Fruit fly (Drosophila melanogaster) whole organism, embryonic: ENCODE results near the gene Rab21.
A peak's percentile ranks its signal among the peaks of the same experiment; 100 is the strongest.

ENCODE experiments used
- CG12391 ChIP-seq: fragments of 200-800 bp; sonication (Bioruptor generic); optimal IDR thresholded peaks from 3 replicates; lab custom pipeline; 2018; ENCODE audit warnings: missing biosample characterization, mild to moderate bottlenecking, missing genetic modification characterization, moderate library complexity
- CG14710 ChIP-seq: fragments of 200-800 bp; sonication (Bioruptor generic); optimal IDR thresholded peaks from 3 replicates; lab custom pipeline; 2019; ENCODE audit warnings: missing biosample characterization, mild to moderate bottlenecking, missing genetic modification characterization, moderate library complexity
- CG2199 ChIP-seq: fragments of 200-800 bp; sonication (Bioruptor generic); IDR thresholded peaks from 3 replicates; pipeline ENCODE4 v1.3.6; 2022; ENCODE audit warnings: missing biosample characterization, missing genetic modification characterization
- CG2712 ChIP-seq: fragments of 200-800 bp; optimal IDR thresholded peaks from 3 replicates; lab custom pipeline; 2019; ENCODE audit warnings: missing biosample characterization, mild to moderate bottlenecking, missing genetic modification characterization, moderate library complexity
- CG3281 ChIP-seq: fragments of 200-800 bp; sonication (Bioruptor generic); optimal IDR thresholded peaks from 3 replicates; lab custom pipeline; 2017; ENCODE audit warnings: missing biosample characterization, mild to moderate bottlenecking, missing genetic modification characterization
- CG6689 ChIP-seq: fragments of 200-800 bp; sonication (Bioruptor generic); IDR thresholded peaks from 2 replicates; pipeline ENCODE4 v1.3.6; 2022; ENCODE audit warnings: missing biosample characterization, missing genetic modification characterization
- CG7556 ChIP-seq: fragments of 200-800 bp; sonication (Bioruptor generic); optimal IDR thresholded peaks from 2 replicates; lab custom pipeline; 2017; ENCODE audit warnings: missing biosample characterization, mild to moderate bottlenecking, missing genetic modification characterization
- CG7963 ChIP-seq: fragments of 200-800 bp; sonication (Bioruptor generic); IDR thresholded peaks from 3 replicates; pipeline ENCODE4 v1.3.6; 2022; ENCODE audit warnings: missing biosample characterization, missing genetic modification characterization; ENCODE audit not compliant: partially characterized antibody
- CG8388 ChIP-seq: fragments of 200-800 bp; sonication (Bioruptor generic); optimal IDR thresholded peaks from 2 replicates; lab custom pipeline; 2019; ENCODE audit warnings: missing biosample characterization, mild to moderate bottlenecking, missing genetic modification characterization, moderate library complexity
- CG9817 ChIP-seq: fragments of 200-800 bp; sonication (Bioruptor generic); optimal IDR thresholded peaks from 2 replicates; lab custom pipeline; 2018; ENCODE audit warnings: missing biosample characterization, mild to moderate bottlenecking, missing genetic modification characterization, moderate library complexity
- CkIIα-i1 ChIP-seq: fragments of 200-800 bp; sonication (Bioruptor generic); IDR thresholded peaks from 2 replicates; pipeline ENCODE4 v1.3.6; 2022; ENCODE audit warnings: missing biosample characterization, missing genetic modification characterization
- D19A ChIP-seq: fragments of 200-800 bp; optimal IDR thresholded peaks from 3 replicates; lab custom pipeline; 2019; ENCODE audit warnings: missing biosample characterization, mild to moderate bottlenecking, missing genetic modification characterization, moderate library complexity
- Dp ChIP-seq: fragments of 200-800 bp; sonication (Bioruptor generic); optimal IDR thresholded peaks from 2 replicates; lab custom pipeline; 2018; ENCODE audit warnings: missing biosample characterization, mild to moderate bottlenecking, missing genetic modification characterization, moderate library complexity
- Fer3 ChIP-seq: fragments of 200-800 bp; sonication (Bioruptor generic); optimal IDR thresholded peaks from 2 replicates; lab custom pipeline; 2018; ENCODE audit warnings: missing biosample characterization, mild to moderate bottlenecking, missing genetic modification characterization, moderate library complexity
- HmgD ChIP-seq: fragments of 200-800 bp; sonication (Bioruptor generic); optimal IDR thresholded peaks from 3 replicates; lab custom pipeline; 2016; ENCODE audit warnings: missing biosample characterization, missing genetic modification characterization
- Hr78 ChIP-seq, 2 experiments: fragments of 200-800 bp in 1 of 2; fragments of >200 bp in 1 of 2; sonication (Bioruptor generic) in 1 of 2; optimal IDR thresholded peaks; 2 replicates each; lab custom pipeline; 2017 to 2019; ENCODE audit warnings: missing biosample characterization in 2 of 2, missing genetic modification characterization in 2 of 2, mild to moderate bottlenecking in 1 of 2, moderate library complexity in 1 of 2
- Myb ChIP-seq: fragments of 200-800 bp; sonication (Bioruptor generic); optimal IDR thresholded peaks from 2 replicates; lab custom pipeline; 2016; ENCODE audit warnings: missing biosample characterization, missing genetic modification characterization
- Nf-YC ChIP-seq: fragments of 200-800 bp; optimal IDR thresholded peaks from 3 replicates; lab custom pipeline; 2019; ENCODE audit warnings: missing biosample characterization, mild to moderate bottlenecking, missing genetic modification characterization, moderate library complexity
- Optix ChIP-seq: fragments of 200-800 bp; sonication (Bioruptor generic); IDR thresholded peaks from 3 replicates; pipeline ENCODE4 v1.3.6; 2022; ENCODE audit warnings: missing biosample characterization, missing genetic modification characterization
- Pdp1 ChIP-seq, 2 experiments: fragments of 200-800 bp; sonication (Bioruptor generic); optimal IDR thresholded peaks; 3 replicates each; lab custom pipeline; 2016; ENCODE audit warnings: missing biosample characterization in 2 of 2, missing genetic modification characterization in 2 of 2, mild to moderate bottlenecking in 1 of 2, moderate library complexity in 1 of 2
- ab ChIP-seq: fragments of 200-800 bp; sonication (Bioruptor generic); optimal IDR thresholded peaks from 2 replicates; lab custom pipeline; 2016; ENCODE audit warnings: missing biosample characterization, missing genetic modification characterization
- al ChIP-seq: fragments of 200-800 bp; sonication (Bioruptor generic); IDR thresholded peaks from 2 replicates; pipeline ENCODE4 v1.3.6; 2022; ENCODE audit warnings: missing biosample characterization, missing genetic modification characterization
- amos ChIP-seq: fragments of 200-800 bp; sonication (Bioruptor generic); IDR thresholded peaks from 2 replicates; pipeline ENCODE4 v1.3.6; 2022; ENCODE audit warnings: missing biosample characterization, missing genetic modification characterization; ENCODE audit not compliant: partially characterized antibody
- ap ChIP-seq: fragments of 200-800 bp; sonication (Bioruptor generic); IDR thresholded peaks from 2 replicates; pipeline ENCODE4 v1.3.6; 2022; ENCODE audit warnings: missing biosample characterization, missing genetic modification characterization
- corto ChIP-seq: fragments of 200-800 bp; sonication (Bioruptor generic); optimal IDR thresholded peaks from 2 replicates; lab custom pipeline; 2016; ENCODE audit warnings: missing biosample characterization, mild to moderate bottlenecking, missing genetic modification characterization, moderate library complexity
- dmrt99B ChIP-seq: fragments of 200-800 bp; sonication (Bioruptor generic); optimal IDR thresholded peaks from 2 replicates; lab custom pipeline; 2018; ENCODE audit warnings: missing biosample characterization, mild to moderate bottlenecking, missing genetic modification characterization, moderate library complexity
- dysf ChIP-seq: fragments of 200-800 bp; sonication (Bioruptor generic); IDR thresholded peaks from 3 replicates; pipeline ENCODE4 v1.3.6; 2022; ENCODE audit warnings: missing biosample characterization, missing genetic modification characterization
- gem ChIP-seq: fragments of 200-800 bp; sonication (Bioruptor generic); optimal IDR thresholded peaks from 2 replicates; lab custom pipeline; 2019; ENCODE audit warnings: missing biosample characterization, mild to moderate bottlenecking, missing genetic modification characterization, moderate library complexity
- gfzf ChIP-seq: fragments of 200-800 bp; sonication (Bioruptor generic); optimal IDR thresholded peaks from 2 replicates; lab custom pipeline; 2016; ENCODE audit warnings: missing biosample characterization, mild to moderate bottlenecking, missing genetic modification characterization, moderate library complexity
- grau ChIP-seq: fragments of 200-800 bp; optimal IDR thresholded peaks from 3 replicates; lab custom pipeline; 2019; ENCODE audit warnings: missing biosample characterization, mild to moderate bottlenecking, missing genetic modification characterization, moderate library complexity
- hb ChIP-seq: fragments of 200-800 bp; sonication (Bioruptor generic); IDR thresholded peaks from 3 replicates; pipeline ENCODE4 v1.3.6; 2022; ENCODE audit warnings: missing biosample characterization, missing genetic modification characterization; ENCODE audit not compliant: partially characterized antibody
- hbn ChIP-seq: fragments of 200-800 bp; sonication (Bioruptor generic); IDR thresholded peaks from 2 replicates; pipeline ENCODE4 v1.3.6; 2022; ENCODE audit warnings: missing biosample characterization, missing genetic modification characterization; ENCODE audit not compliant: partially characterized antibody
- klu ChIP-seq: fragments of 200-800 bp; sonication (Bioruptor generic); IDR thresholded peaks from 2 replicates; pipeline ENCODE4 v1.3.6; 2022; ENCODE audit warnings: missing biosample characterization, missing genetic modification characterization
- knrl ChIP-seq: fragments of 200-800 bp; sonication (Bioruptor generic); IDR thresholded peaks from 3 replicates; pipeline ENCODE4 v1.3.6; 2022; ENCODE audit warnings: missing biosample characterization, missing genetic modification characterization; ENCODE audit not compliant: partially characterized antibody
- mld ChIP-seq: fragments of 200-800 bp; sonication (Bioruptor generic); IDR thresholded peaks from 3 replicates; pipeline ENCODE4 v1.3.6; 2022; ENCODE audit warnings: missing biosample characterization, missing genetic modification characterization; ENCODE audit not compliant: partially characterized antibody
- nerfin-1 ChIP-seq: fragments of 200-800 bp; sonication (Bioruptor generic); optimal IDR thresholded peaks from 3 replicates; lab custom pipeline; 2019; ENCODE audit warnings: missing biosample characterization, mild to moderate bottlenecking, missing genetic modification characterization, moderate library complexity
- onecut ChIP-seq: fragments of 200-800 bp; sonication (Bioruptor generic); IDR thresholded peaks from 2 replicates; pipeline ENCODE4 v1.3.6; 2022; ENCODE audit warnings: missing biosample characterization, missing genetic modification characterization
- repo ChIP-seq: fragments of 200-800 bp; sonication (Bioruptor generic); optimal IDR thresholded peaks from 2 replicates; lab custom pipeline; 2016; ENCODE audit warnings: missing biosample characterization, missing genetic modification characterization
- sisA ChIP-seq: fragments of 200-800 bp; sonication (Bioruptor generic); IDR thresholded peaks from 2 replicates; pipeline ENCODE4 v1.3.6; 2022; ENCODE audit warnings: missing biosample characterization, missing genetic modification characterization
- sob ChIP-seq: fragments of 200-800 bp; sonication (Bioruptor generic); IDR thresholded peaks from 2 replicates; pipeline ENCODE4 v1.3.6; 2022; ENCODE audit warnings: missing biosample characterization, missing genetic modification characterization
- stwl ChIP-seq: fragments of 200-800 bp; sonication (Bioruptor generic); optimal IDR thresholded peaks from 3 replicates; lab custom pipeline; 2018; ENCODE audit warnings: missing biosample characterization, mild to moderate bottlenecking, missing genetic modification characterization, moderate library complexity
- tup ChIP-seq: fragments of 200-800 bp; sonication (Bioruptor generic); optimal IDR thresholded peaks from 2 replicates; lab custom pipeline; 2016; ENCODE audit warnings: missing biosample characterization, mild to moderate bottlenecking, missing genetic modification characterization, moderate library complexity
- unpg ChIP-seq: fragments of 200-800 bp; sonication (Bioruptor generic); optimal IDR thresholded peaks from 3 replicates; lab custom pipeline; 2018; ENCODE audit warnings: missing biosample characterization, mild to moderate bottlenecking, missing genetic modification characterization, moderate library complexity
- vnd ChIP-seq: fragments of 200-800 bp; sonication (Bioruptor generic); IDR thresholded peaks from 3 replicates; pipeline ENCODE4 v1.3.6; 2022; ENCODE audit warnings: missing biosample characterization, missing genetic modification characterization; ENCODE audit not compliant: partially characterized antibody
- zen ChIP-seq: fragments of 200-800 bp; sonication (Bioruptor generic); optimal IDR thresholded peaks from 3 replicates; lab custom pipeline; 2018; ENCODE audit warnings: missing biosample characterization, mild to moderate bottlenecking, missing genetic modification characterization, moderate library complexity
- zen2 ChIP-seq: fragments of 200-800 bp; sonication (Bioruptor generic); IDR thresholded peaks from 3 replicates; pipeline ENCODE4 v1.3.6; 2022; ENCODE audit warnings: missing biosample characterization, missing genetic modification characterization; ENCODE audit not compliant: partially characterized antibody

Rab21 gene

DNA sequence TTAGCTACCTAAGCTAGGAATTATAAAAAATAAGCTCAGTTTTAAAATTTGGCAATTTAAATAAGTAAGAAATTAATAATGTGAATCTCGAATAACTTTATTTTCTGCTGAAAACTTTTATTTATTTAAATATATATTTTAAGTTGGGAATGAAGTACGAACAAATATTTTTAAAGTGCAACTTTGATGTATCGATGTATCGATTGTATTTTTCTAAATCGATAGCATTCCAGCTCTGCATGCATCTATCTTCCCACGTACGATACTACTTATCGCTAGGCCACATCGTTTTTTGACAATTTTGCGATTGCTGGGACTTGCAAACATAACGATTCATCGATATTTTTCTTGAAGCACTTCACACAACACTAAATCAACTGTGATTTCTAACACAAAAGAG is 5.8 kb downstream of the Rab21 start (continued):
- TF ChIP-seq CG12391 (tag; lab: Kevin White, UChicago) (peak; percentile 52), vnd (GFP tag; lab: Robert Waterston, UW) (peak; percentile 98), knrl (peak; percentile 97), dmrt99B (tag; lab: Kevin White, UChicago) (peak; percentile 30), CG3281 (GFP tag; lab: Kevin White, UChicago) (peak; percentile 1), CG14710 (tag; lab: Kevin White, UChicago) (peak; percentile 59), CG2712 (tag; lab: Kevin White, UChicago) (peak; percentile 38), ab (no peak), sob (peak; percentile 46; the same call in 1 of the 2 replicates), repo (GFP tag; lab: Kevin White, UChicago) (no peak), stwl (tag; lab: Kevin White, UChicago) (peak; percentile 97), Optix (GFP tag; lab: Robert Waterston, UW) (no peak), grau (tag; lab: Kevin White, UChicago) (peak; percentile 7), Dp (peak; percentile 36), corto (GFP tag; lab: Kevin White, UChicago) (no peak), tup (GFP tag; lab: Kevin White, UChicago) (no peak), Hr78 (GFP tag; optimal IDR thresholded peaks at IDR 0.05; lab: Kevin White, UChicago) (no peak), dysf (GFP tag; lab: Robert Waterston, UW) (peak; percentile 52; the same call in 1 of the 3 replicates), D19A (tag; lab: Kevin White, UChicago) (peak; percentile 2), ap (GFP tag; lab: Robert Waterston, UW) (0 out of 2 replicates have a peak, but pooled peaks have one; percentile 11), zen2 (peak; percentile 97), zen (tag; lab: Kevin White, UChicago) (no peak), gfzf (peak; percentile 33), hbn (GFP tag; lab: Robert Waterston, UW) (peak; percentile 96), al (GFP tag; lab: Robert Waterston, UW) (0 out of 2 replicates have a peak, but pooled peaks have one; percentile 33), gem (tag; lab: Kevin White, UChicago) (peak; percentile 55), CG7556 (GFP tag; lab: Kevin White, UChicago) (peak; percentile 12), amos (GFP tag; lab: Robert Waterston, UW) (peak; percentile 98), klu (GFP tag; lab: Robert Waterston, UW) (peak; percentile 17; the same call in 1 of the 2 replicates), CG9817 (peak; percentile 19), mld (GFP tag; lab: Robert Waterston, UW) (peak; percentile 97), CG8388 (GFP tag; lab: Kevin White, UChicago) (peak; percentile 34), Myb (GFP tag; lab: Kevin White, UChicago) (peak; percentile 31), sisA (GFP tag; lab: Robert Waterston, UW) (no peak), Fer3 (tag; lab: Kevin White, UChicago) (peak; percentile 9), HmgD (GFP tag; lab: Kevin White, UChicago) (peak; percentile 27), CG2199 (GFP tag; lab: Robert Waterston, UW) (peak; percentile 70; the same call in 1 of the 3 replicates), nerfin-1 (tag; lab: Kevin White, UChicago) (no peak), onecut (GFP tag; lab: Robert Waterston, UW) (no peak), CkIIα-i1 (GFP tag; lab: Robert Waterston, UW) (no peak), hb (GFP tag; lab: Robert Waterston, UW) (peak; percentile 99), unpg (peak; percentile 43), Pdp1 (GFP tag; optimal IDR thresholded peaks at IDR 0.05; lab: Kevin White, UChicago) (peak in 1 of 2 experiments; percentile 13), Nf-YC (tag; lab: Kevin White, UChicago) (peak; percentile 11), CG7963 (GFP tag; lab: Robert Waterston, UW) (peak; percentile 97), CG6689 (GFP tag; lab: Robert Waterston, UW) (0 out of 2 replicates have a peak, but pooled peaks have one; percentile 37)
